Fruit fly (Drosophila melanogaster) whole organism, embryonic: Measurements from ENCODE around the gene Ankrd49.

Source experiments
- Dad ChIP-seq: fragments of 200-800 bp; sonication (Bioruptor generic); optimal IDR thresholded peaks from 3 replicates; lab custom pipeline; 2016; ENCODE audit warnings: missing biosample characterization, missing genetic modification characterization
- az2 ChIP-seq: fragments of 200-800 bp; sonication (Bioruptor generic); optimal IDR thresholded peaks from 3 replicates; lab custom pipeline; 2016; ENCODE audit warnings: missing biosample characterization, missing genetic modification characterization

- TF ChIP-seq Dad: no peak
- no peak for TF ChIP-seq az2 (GFP tag; lab: Kevin White, UChicago)
These were observed 45.7 kb upstream of the Ankrd49 start for dm6 chr2L:15052805-15053388.
